Fruit fly (Drosophila melanogaster) whole organism, embryonic: Measurements from ENCODE around the gene CG5611.

Experiments used
- B-H1 ChIP-seq: fragments of 200-800 bp; sonication (Bioruptor generic); IDR thresholded peaks from 3 replicates; pipeline ENCODE4 v1.3.6; 2022; ENCODE audit warnings: missing biosample characterization, missing genetic modification characterization
- Bgb ChIP-seq: fragments of 200-800 bp; sonication (Bioruptor generic); IDR thresholded peaks from 2 replicates; pipeline ENCODE4 v1.3.6; 2022; ENCODE audit warnings: missing biosample characterization, missing genetic modification characterization; ENCODE audit not compliant: partially characterized antibody
- Blimp-1 ChIP-seq: fragments of 200-800 bp; sonication (Bioruptor generic); optimal IDR thresholded peaks from 3 replicates; lab custom pipeline; 2018; ENCODE audit warnings: missing biosample characterization, missing genetic modification characterization, mild to moderate bottlenecking, moderate library complexity, missing genetic modification reagents
- CG10274 ChIP-seq: fragments of 200-800 bp; sonication (Bioruptor generic); optimal IDR thresholded peaks from 3 replicates; lab custom pipeline; 2017; ENCODE audit warnings: missing biosample characterization, mild to moderate bottlenecking, missing genetic modification characterization
- CG10979 ChIP-seq: fragments of 200-800 bp; sonication (Bioruptor generic); optimal IDR thresholded peaks from 2 replicates; lab custom pipeline; 2018; ENCODE audit warnings: missing biosample characterization, mild to moderate bottlenecking, missing genetic modification characterization, moderate library complexity
- CG11398 ChIP-seq: fragments of 200-800 bp; sonication (Bioruptor generic); optimal IDR thresholded peaks from 2 replicates; lab custom pipeline; 2016; ENCODE audit warnings: missing biosample characterization, missing genetic modification characterization
- CG11695 ChIP-seq: fragments of 200-800 bp; sonication (Bioruptor generic); IDR thresholded peaks from 3 replicates; pipeline ENCODE4 v1.3.6; 2022; ENCODE audit warnings: missing biosample characterization, missing genetic modification characterization
- CG12236 ChIP-seq: fragments of 200-800 bp; sonication (Bioruptor generic); optimal IDR thresholded peaks from 2 replicates; lab custom pipeline; 2016; ENCODE audit warnings: missing biosample characterization, missing genetic modification characterization
- CG17385 ChIP-seq: fragments of 200-800 bp; sonication (Bioruptor generic); optimal IDR thresholded peaks from 3 replicates; lab custom pipeline; 2018; ENCODE audit warnings: missing biosample characterization, mild to moderate bottlenecking, missing genetic modification characterization
- CG18599 ChIP-seq: fragments of 200-800 bp; sonication (Bioruptor generic); optimal IDR thresholded peaks from 3 replicates; lab custom pipeline; 2017; ENCODE audit warnings: missing biosample characterization, missing genetic modification characterization, mild to moderate bottlenecking, moderate library complexity, missing genetic modification reagents
- CG2129 ChIP-seq: fragments of 200-800 bp; sonication (Bioruptor generic); IDR thresholded peaks from 2 replicates; pipeline ENCODE4 v1.3.6; 2022; ENCODE audit warnings: missing biosample characterization, missing genetic modification characterization; ENCODE audit not compliant: partially characterized antibody
- CG33557 ChIP-seq: fragments of 200-800 bp; sonication (Bioruptor generic); optimal IDR thresholded peaks from 2 replicates; lab custom pipeline; 2019; ENCODE audit warnings: missing biosample characterization, mild to moderate bottlenecking, missing genetic modification characterization, moderate library complexity
- CG3407 ChIP-seq: fragments of 200-800 bp; sonication (Bioruptor generic); optimal IDR thresholded peaks from 2 replicates; lab custom pipeline; 2018; ENCODE audit warnings: missing biosample characterization, mild to moderate bottlenecking, missing genetic modification characterization
- CG3726 ChIP-seq: fragments of 200-800 bp; sonication (Bioruptor generic); IDR thresholded peaks from 3 replicates; pipeline ENCODE4, ENCODE4 v1.3.6; 2022; ENCODE audit warnings: missing biosample characterization, missing genetic modification characterization
- CG4328 ChIP-seq: fragments of 200-800 bp; sonication (Bioruptor generic); optimal IDR thresholded peaks from 3 replicates; lab custom pipeline; 2017; ENCODE audit warnings: missing biosample characterization, missing genetic modification reagents, missing genetic modification characterization
- CG4707 ChIP-seq: fragments of 200-800 bp; sonication (Bioruptor generic); optimal IDR thresholded peaks from 2 replicates; lab custom pipeline; 2018; ENCODE audit warnings: missing biosample characterization, mild to moderate bottlenecking, missing genetic modification characterization, moderate library complexity
- CG4730 ChIP-seq: fragments of 200-800 bp; sonication (Bioruptor generic); IDR thresholded peaks from 2 replicates; pipeline ENCODE4 v1.3.6; 2022; ENCODE audit warnings: missing biosample characterization, missing genetic modification characterization
- CG5180 ChIP-seq: fragments of 200-800 bp; sonication (Bioruptor generic); optimal IDR thresholded peaks from 3 replicates; lab custom pipeline; 2017; ENCODE audit warnings: missing biosample characterization, missing genetic modification characterization, mild to moderate bottlenecking, moderate library complexity, missing genetic modification reagents
- CG6683 ChIP-seq: fragments of 200-800 bp; sonication (Bioruptor generic); optimal IDR thresholded peaks from 2 replicates; lab custom pipeline; 2017; ENCODE audit warnings: missing biosample characterization, mild to moderate bottlenecking, missing genetic modification characterization, missing genetic modification reagents
- CG8765 ChIP-seq: fragments of 200-800 bp; sonication (Bioruptor generic); IDR thresholded peaks from 2 replicates; pipeline ENCODE4 v1.3.6; 2022; ENCODE audit warnings: missing biosample characterization, missing genetic modification characterization
- CG9727 ChIP-seq: fragments of 200-800 bp; sonication (Bioruptor generic); optimal IDR thresholded peaks from 3 replicates; lab custom pipeline; 2017; ENCODE audit warnings: missing biosample characterization, mild to moderate bottlenecking, missing genetic modification characterization
- Dfd ChIP-seq, 2 experiments: fragments of >200 bp; optimal IDR thresholded peaks; 2 replicates each; lab custom pipeline; 2017; ENCODE audit warnings: missing biosample characterization in 2 of 2, missing genetic modification characterization in 2 of 2
- H2.0 ChIP-seq: fragments of 200-800 bp; sonication (Bioruptor generic); IDR thresholded peaks from 2 replicates; pipeline ENCODE4 v1.3.6; 2022; ENCODE audit warnings: missing biosample characterization, missing genetic modification characterization
- HmgZ ChIP-seq: fragments of 200-800 bp; sonication (Bioruptor generic); optimal IDR thresholded peaks from 2 replicates; lab custom pipeline; 2018; ENCODE audit warnings: missing biosample characterization, mild to moderate bottlenecking, missing genetic modification characterization
- Hmx ChIP-seq: fragments of 200-800 bp; sonication (Bioruptor generic); optimal IDR thresholded peaks from 2 replicates; lab custom pipeline; 2016; ENCODE audit warnings: missing biosample characterization, missing genetic modification characterization
- Hr3 ChIP-seq: fragments of 200-800 bp; sonication (Bioruptor generic); optimal IDR thresholded peaks from 3 replicates; lab custom pipeline; 2016; ENCODE audit warnings: missing biosample characterization, missing genetic modification characterization
- Myb ChIP-seq: fragments of 200-800 bp; sonication (Bioruptor generic); optimal IDR thresholded peaks from 2 replicates; lab custom pipeline; 2016; ENCODE audit warnings: missing biosample characterization, missing genetic modification characterization
- Opbp ChIP-seq: fragments of 200-800 bp; sonication (Bioruptor generic); IDR thresholded peaks from 3 replicates; pipeline ENCODE4 v1.3.6; 2022; ENCODE audit warnings: missing biosample characterization, missing genetic modification characterization; ENCODE audit not compliant: partially characterized antibody
- Ptx1 ChIP-seq: fragments of 200-800 bp; sonication (Bioruptor generic); IDR thresholded peaks from 2 replicates; pipeline ENCODE4 v1.3.6; 2022; ENCODE audit warnings: missing biosample characterization, missing genetic modification characterization
- Sin3A ChIP-seq: fragments of >200 bp; optimal IDR thresholded peaks from 2 replicates; lab custom pipeline; 2018
- Ssrp ChIP-seq: fragments of 200-800 bp; sonication (Bioruptor generic); optimal IDR thresholded peaks from 2 replicates; lab custom pipeline; 2018; ENCODE audit warnings: missing biosample characterization, mild to moderate bottlenecking, missing genetic modification characterization, moderate library complexity
- TFAM ChIP-seq: fragments of 200-800 bp; sonication (Bioruptor generic); optimal IDR thresholded peaks from 2 replicates; lab custom pipeline; 2017; ENCODE audit warnings: missing biosample characterization, missing genetic modification characterization, inconsistent platforms
- Tbp ChIP-seq: fragments of >200 bp; optimal IDR thresholded peaks from 2 replicates; lab custom pipeline; 2018; ENCODE audit warnings: missing biosample characterization, missing genetic modification characterization
- amos ChIP-seq: fragments of 200-800 bp; sonication (Bioruptor generic); IDR thresholded peaks from 2 replicates; pipeline ENCODE4 v1.3.6; 2022; ENCODE audit warnings: missing biosample characterization, missing genetic modification characterization; ENCODE audit not compliant: partially characterized antibody
- ato ChIP-seq: fragments of 200-800 bp; sonication (Bioruptor generic); IDR thresholded peaks from 2 replicates; pipeline ENCODE4 v1.3.6; 2022; ENCODE audit warnings: missing biosample characterization, missing genetic modification characterization; ENCODE audit not compliant: partially characterized antibody
- cad ChIP-seq: fragments of >200 bp; optimal IDR thresholded peaks from 2 replicates; lab custom pipeline; 2017; ENCODE audit warnings: missing biosample characterization, missing genetic modification characterization
- crol ChIP-seq: fragments of 200-800 bp; sonication (Bioruptor generic); IDR thresholded peaks from 2 replicates; pipeline ENCODE4 v1.3.6; 2022; ENCODE audit warnings: missing biosample characterization, missing genetic modification characterization
- dan ChIP-seq: fragments of 200-800 bp; sonication (Bioruptor generic); IDR thresholded peaks from 2 replicates; pipeline ENCODE4 v1.3.6; 2022; ENCODE audit warnings: missing biosample characterization, missing genetic modification characterization
- dm ChIP-seq: fragments of 200-800 bp; sonication (Bioruptor generic); optimal IDR thresholded peaks from 3 replicates; lab custom pipeline; 2016; ENCODE audit warnings: missing biosample characterization, missing genetic modification characterization
- ewg ChIP-seq: fragments of 200-800 bp; sonication (Bioruptor generic); optimal IDR thresholded peaks from 3 replicates; lab custom pipeline; 2017; ENCODE audit warnings: mild to moderate bottlenecking, missing biosample characterization, missing genetic modification reagents, missing genetic modification characterization
- h ChIP-seq: fragments of >200 bp; optimal IDR thresholded peaks from 2 replicates; lab custom pipeline; 2017
- lola ChIP-seq, 3 experiments: fragments of >200 bp in 2 of 3; fragments of 200-800 bp in 1 of 3; sonication (Bioruptor generic) in 1 of 3; optimal IDR thresholded peaks; 2 replicates each; lab custom pipeline; 2017 to 2019; ENCODE audit warnings: missing biosample characterization in 3 of 3, missing genetic modification characterization in 3 of 3, mild to moderate bottlenecking in 1 of 3, moderate library complexity in 1 of 3
- mirr ChIP-seq: fragments of 200-800 bp; sonication (Bioruptor generic); optimal IDR thresholded peaks from 3 replicates; lab custom pipeline; 2018; ENCODE audit warnings: missing biosample characterization, mild to moderate bottlenecking, missing genetic modification characterization
- nau ChIP-seq: fragments of 200-800 bp; sonication (Bioruptor generic); optimal IDR thresholded peaks from 3 replicates; lab custom pipeline; 2017; ENCODE audit warnings: missing biosample characterization, mild to moderate bottlenecking, missing genetic modification characterization, missing genetic modification reagents
- p53 ChIP-seq: fragments of 200-800 bp; sonication (Bioruptor generic); optimal IDR thresholded peaks from 2 replicates; lab custom pipeline; 2016; ENCODE audit warnings: missing biosample characterization, missing genetic modification characterization
- peb ChIP-seq: fragments of 200-800 bp; sonication (Bioruptor generic); IDR thresholded peaks from 2 replicates; pipeline ENCODE4 v1.3.6; 2022; ENCODE audit warnings: missing biosample characterization, missing genetic modification characterization
- pum ChIP-seq: fragments of 200-800 bp; sonication (Bioruptor generic); optimal IDR thresholded peaks from 2 replicates; lab custom pipeline; 2016; ENCODE audit warnings: missing biosample characterization, missing genetic modification characterization
- tgo ChIP-seq: fragments of 200-800 bp; sonication (Bioruptor generic); IDR thresholded peaks from 3 replicates; pipeline ENCODE4 v1.3.6; 2022; ENCODE audit warnings: missing biosample characterization, missing genetic modification characterization
- trh ChIP-seq: fragments of 200-800 bp; sonication (Bioruptor generic); optimal IDR thresholded peaks from 2 replicates; lab custom pipeline; 2016; ENCODE audit warnings: missing biosample characterization, missing genetic modification characterization

Gene CG5611

dm6 chr3R:27607218-27607929, 28.5 kb downstream of the CG5611 start, which contains the start of the genes dsd and Tusp (continued):
- peak; percentile 13 for TF ChIP-seq CG12236
- peak; percentile 87 for TF ChIP-seq Hr3
- peak; percentile 52 for TF ChIP-seq CG5180 (GFP tag; lab: Kevin White, UChicago)
- peak; percentile 75; the same call in 1 of the 3 replicates for TF ChIP-seq CG3726 (GFP tag; lab: Robert Waterston, UW)
- no peak for TF ChIP-seq Sin3A (lab: Kevin White, UChicago)
- TF ChIP-seq CG10979 (tag; lab: Kevin White, UChicago): peak; percentile 50
- TF ChIP-seq cad (GFP tag; lab: Kevin White, UChicago): no peak
- peak; percentile 61 for TF ChIP-seq Ssrp (tag; lab: Kevin White, UChicago)
- peak; percentile 24 for TF ChIP-seq CG11398 (GFP tag; lab: Kevin White, UChicago)
- peak in 1 of 3 experiments; percentile 63 for TF ChIP-seq lola (GFP tag; optimal IDR thresholded peaks at IDR 0.05; lab: Kevin White, UChicago)
- peak; percentile 36 for TF ChIP-seq CG33557 (GFP tag; lab: Kevin White, UChicago)
- peak; percentile 57 for TF ChIP-seq Opbp (GFP tag; lab: Robert Waterston, UW)
- TF ChIP-seq amos (GFP tag; lab: Robert Waterston, UW): peak; percentile 63
- peak; percentile 50 for TF ChIP-seq trh
- peak; percentile 6 for TF ChIP-seq CG6683 (GFP tag; lab: Kevin White, UChicago)
- TF ChIP-seq CG17385 (GFP tag; lab: Kevin White, UChicago): peak; percentile 52
- TF ChIP-seq CG2129 (GFP tag; lab: Robert Waterston, UW): no peak
- peak; percentile 52 for TF ChIP-seq dm (GFP tag; lab: Kevin White, UChicago)
- no peak for TF ChIP-seq peb (GFP tag; lab: Robert Waterston, UW)
- TF ChIP-seq pum: peak; percentile 54
- peak; percentile 71 for TF ChIP-seq CG9727 (GFP tag; lab: Kevin White, UChicago)
- TF ChIP-seq nau (GFP tag; lab: Kevin White, UChicago): no peak
- TF ChIP-seq CG4328 (GFP tag; lab: Kevin White, UChicago): peak; percentile 52
- peak; percentile 8 for TF ChIP-seq p53 (GFP tag; lab: Kevin White, UChicago)
- peak; percentile 79 for TF ChIP-seq CG18599 (GFP tag; lab: Kevin White, UChicago)
- peak; percentile 28; the same call in 1 of the 3 replicates for TF ChIP-seq CG11695 (GFP tag; lab: Robert Waterston, UW)
- TF ChIP-seq h (lab: Kevin White, UChicago): no peak
- peak; percentile 30 for TF ChIP-seq mirr
- peak; percentile 55 for TF ChIP-seq CG4730 (GFP tag; lab: Robert Waterston, UW)
- TF ChIP-seq TFAM: no peak
- TF ChIP-seq H2.0 (GFP tag; lab: Robert Waterston, UW): peak; percentile 78
- TF ChIP-seq Bgb (GFP tag; lab: Robert Waterston, UW): peak; percentile 62
- TF ChIP-seq HmgZ (tag; lab: Kevin White, UChicago): peak; percentile 69
- TF ChIP-seq Blimp-1: peak; percentile 61
- no peak for TF ChIP-seq Dfd (GFP tag; optimal IDR thresholded peaks at IDR 0.05; lab: Kevin White, UChicago)
- peak; percentile 64; the same call in 2 of the 3 replicates for TF ChIP-seq tgo
- peak; percentile 6 for TF ChIP-seq CG4707 (GFP tag; lab: Kevin White, UChicago)
- no peak for TF ChIP-seq dan (GFP tag; lab: Robert Waterston, UW)
- peak; percentile 20; the same call in 2 of the 3 replicates for TF ChIP-seq B-H1
- TF ChIP-seq crol: 0 out of 2 replicates have a peak, but pooled peaks have one; percentile 11
- TF ChIP-seq ato (GFP tag; lab: Robert Waterston, UW): no peak; the same call in 1 of the 2 replicates
- peak; percentile 23 for TF ChIP-seq CG10274 (GFP tag; lab: Kevin White, UChicago)
- TF ChIP-seq Myb (GFP tag; lab: Kevin White, UChicago): peak; percentile 63
- peak; percentile 42 for TF ChIP-seq CG8765
- TF ChIP-seq Ptx1 (GFP tag; lab: Robert Waterston, UW): peak; percentile 84
- peak; percentile 66 for TF ChIP-seq ewg (GFP tag; lab: Kevin White, UChicago)
- TF ChIP-seq Hmx (GFP tag; lab: Kevin White, UChicago): no peak
- no peak for TF ChIP-seq Tbp (GFP tag; lab: Kevin White, UChicago)
- TF ChIP-seq CG3407 (GFP tag; lab: Kevin White, UChicago): peak; percentile 51
